Worm (Caenorhabditis elegans) whole organism, late embryonic: ENCODE results near the gene C05E11.3.

ENCODE experiments used
- K02D7.2 ChIP-seq: sonication (generic microtip); optimal IDR thresholded peaks from 2 replicates; lab custom pipeline; 2017; ENCODE audit warnings: mild to moderate bottlenecking, missing genetic modification characterization, missing compliant biosample characterization
- K09A11.1 ChIP-seq: sonication (generic microtip); optimal IDR thresholded peaks from 2 replicates; lab custom pipeline; 2017; ENCODE audit warnings: antibody characterized with exemption, mild to moderate bottlenecking, missing genetic modification characterization, missing compliant biosample characterization; ENCODE audit not compliant: insufficient read depth
- Y22D7AL.16 ChIP-seq: sonication (generic microtip); optimal IDR thresholded peaks from 2 replicates; lab custom pipeline; 2016; ENCODE audit warnings: missing genetic modification characterization, missing compliant biosample characterization
- ahr-1 ChIP-seq: sonication (generic microtip); optimal IDR thresholded peaks from 2 replicates; lab custom pipeline; 2016; ENCODE audit warnings: missing genetic modification characterization, missing compliant biosample characterization
- ceh-14 ChIP-seq: sonication (generic microtip); optimal IDR thresholded peaks from 2 replicates; lab custom pipeline; 2016; ENCODE audit warnings: missing genotype, missing genetic modification characterization, missing compliant biosample characterization
- ceh-19 ChIP-seq: fragments of 200-800 bp; sonication (Bioruptor generic); optimal IDR thresholded peaks from 2 replicates; lab custom pipeline; 2018; ENCODE audit warnings: mild to moderate bottlenecking, missing genetic modification characterization, missing compliant biosample characterization
- ceh-2 ChIP-seq: sonication (generic microtip); optimal IDR thresholded peaks from 2 replicates; lab custom pipeline; 2016; ENCODE audit warnings: missing genotype, missing genetic modification characterization, missing compliant biosample characterization
- ceh-24 ChIP-seq: sonication (generic microtip); optimal IDR thresholded peaks from 2 replicates; lab custom pipeline; 2016; ENCODE audit warnings: mild to moderate bottlenecking, missing genetic modification characterization, missing compliant biosample characterization
- ceh-31 ChIP-seq: sonication (generic microtip); optimal IDR thresholded peaks from 2 replicates; lab custom pipeline; 2016; ENCODE audit warnings: missing genetic modification characterization, missing compliant biosample characterization
- ceh-45 ChIP-seq: fragments of 200-800 bp; sonication (Bioruptor generic); IDR thresholded peaks from 2 replicates; pipeline ENCODE4 v1.3.6; 2022; ENCODE audit warnings: missing genetic modification reagents, missing genetic modification characterization, missing compliant biosample characterization
- ceh-48 ChIP-seq: sonication (generic microtip); optimal IDR thresholded peaks from 2 replicates; lab custom pipeline; 2016; ENCODE audit warnings: missing genetic modification characterization, inconsistent platforms, missing compliant biosample characterization
- ceh-9 ChIP-seq: sonication (generic microtip); optimal IDR thresholded peaks from 2 replicates; lab custom pipeline; 2016; ENCODE audit warnings: mild to moderate bottlenecking, missing genetic modification characterization, inconsistent platforms, missing compliant biosample characterization
- elt-2 ChIP-seq: sonication (generic microtip); optimal IDR thresholded peaks from 2 replicates; lab custom pipeline; 2016; ENCODE audit warnings: missing genetic modification reagents, missing genetic modification characterization, missing compliant biosample characterization
- ets-4 ChIP-seq: sonication (generic microtip); optimal IDR thresholded peaks from 2 replicates; lab custom pipeline; 2016; ENCODE audit warnings: missing genetic modification characterization, missing compliant biosample characterization
- eyg-1 ChIP-seq: sonication (generic microtip); optimal IDR thresholded peaks from 2 replicates; lab custom pipeline; 2016; ENCODE audit warnings: missing genotype, missing genetic modification characterization, missing compliant biosample characterization
- fkh-10 ChIP-seq: fragments of 150-350 bp; optimal IDR thresholded peaks from 2 replicates; lab custom pipeline; 2014; ENCODE audit warnings: missing biosample characterization, missing genetic modification reagents, missing genetic modification characterization
- hlh-30 ChIP-seq: sonication (generic microtip); optimal IDR thresholded peaks from 2 replicates; lab custom pipeline; 2017; ENCODE audit warnings: antibody characterized with exemption, missing genetic modification characterization, missing compliant biosample characterization; ENCODE audit not compliant: insufficient read depth
- lim-6 ChIP-seq: sonication (generic microtip); optimal IDR thresholded peaks from 2 replicates; lab custom pipeline; 2016; ENCODE audit warnings: missing genetic modification characterization, missing compliant biosample characterization
- nfya-1 ChIP-seq: sonication (generic microtip); optimal IDR thresholded peaks from 2 replicates; lab custom pipeline; 2017; ENCODE audit warnings: missing genetic modification characterization, mild to moderate bottlenecking, missing compliant biosample characterization, antibody characterized with exemption, moderate library complexity
- npax-4 ChIP-seq: sonication (generic microtip); optimal IDR thresholded peaks from 2 replicates; lab custom pipeline; 2016; ENCODE audit warnings: missing genetic modification characterization, missing compliant biosample characterization
- odd-2 ChIP-seq: sonication (generic microtip); optimal IDR thresholded peaks from 2 replicates; lab custom pipeline; 2017; ENCODE audit warnings: antibody characterized with exemption, mild to moderate bottlenecking, missing genetic modification characterization, missing compliant biosample characterization
- pat-9 ChIP-seq: fragments of 200-800 bp; sonication (Bioruptor generic); optimal IDR thresholded peaks from 2 replicates; lab custom pipeline; 2018; ENCODE audit warnings: mild to moderate bottlenecking, missing genetic modification characterization, moderate library complexity, missing compliant biosample characterization
- pax-1 ChIP-seq: fragments of 150-350 bp; optimal IDR thresholded peaks from 2 replicates; lab custom pipeline; 2014; ENCODE audit warnings: missing biosample characterization, missing genetic modification characterization
- pha-4 ChIP-seq: fragments of 150-350 bp; optimal IDR thresholded peaks from 2 replicates; lab custom pipeline; 2018; ENCODE audit warnings: missing biosample characterization, missing genetic modification reagents, missing genetic modification characterization
- sox-2 ChIP-seq: fragments of 200-800 bp; sonication (Bioruptor generic); IDR thresholded peaks from 2 replicates; pipeline ENCODE4 v1.3.6; 2022; ENCODE audit warnings: missing genetic modification reagents, missing genetic modification characterization, missing compliant biosample characterization
- tbx-7 ChIP-seq: sonication (generic microtip); optimal IDR thresholded peaks from 2 replicates; lab custom pipeline; 2016; ENCODE audit warnings: missing genotype, missing genetic modification characterization, missing compliant biosample characterization
- unc-3 ChIP-seq, 2 experiments: fragments of 200-800 bp in 1 of 2; sonication (Bioruptor generic) in 1 of 2; sonication (generic microtip) in 1 of 2; conservative IDR thresholded peaks in 1 of 2; optimal IDR thresholded peaks in 1 of 2; 2 replicates each; pipeline versions ENCODE4 v1.3.6 to Lab custom; 2016 to 2022; ENCODE audit warnings: missing compliant biosample characterization in 2 of 2, missing genetic modification characterization in 2 of 2, missing genetic modification reagents in 1 of 2
- unc-42 ChIP-seq: sonication (generic microtip); optimal IDR thresholded peaks from 2 replicates; lab custom pipeline; 2016; ENCODE audit warnings: missing genotype, missing genetic modification characterization, missing compliant biosample characterization
- unc-86 ChIP-seq: sonication (generic microtip); optimal IDR thresholded peaks from 2 replicates; lab custom pipeline; 2016; ENCODE audit warnings: missing genetic modification characterization, missing compliant biosample characterization
- ztf-16 ChIP-seq: sonication (generic microtip); optimal IDR thresholded peaks from 2 replicates; lab custom pipeline; 2017; ENCODE audit warnings: missing genetic modification characterization, missing compliant biosample characterization

The C05E11.3 gene

ce11 chrX:4564717-4565316 is 13.2 kb upstream of the C05E11.3 start, which contains the start of gene amt-4:
Gene amt-4 (plus strand): TSS chrX:4565302.
- TF ChIP-seq pat-9 (tag; lab: Kevin White, UChicago) (no peak), elt-2 (tag; lab: Kevin White, UChicago) (peak; percentile 50)

- TF ChIP-seq ceh-2 (tag; lab: Kevin White, UChicago): no peak
- TF ChIP-seq tbx-7 (tag; lab: Kevin White, UChicago): no peak
- no peak for TF ChIP-seq ceh-45 (GFP tag; lab: Robert Waterston, UW)
- TF ChIP-seq unc-3 (GFP tag; conservative IDR thresholded peaks at IDR 0.05; lab: Robert Waterston, UW): no peak
- no peak for TF ChIP-seq unc-3 (tag; optimal IDR thresholded peaks at IDR 0.05; lab: Kevin White, UChicago)
- TF ChIP-seq K02D7.2: no peak
- no peak for TF ChIP-seq pha-4 (tag; lab: Kevin White, UChicago)
- no peak for TF ChIP-seq eyg-1 (tag; lab: Kevin White, UChicago)
- TF ChIP-seq ceh-14 (tag; lab: Kevin White, UChicago): no peak
- TF ChIP-seq ceh-24: no peak
- TF ChIP-seq, all 69 proteins: peak for 0
These were observed 10.9 kb upstream of the C05E11.3 start for ce11 chrX:4567110-4567509.

ce11 chrX:4569276-4569675 is 8.8 kb upstream of the C05E11.3 start:
- TF ChIP-seq ceh-2 (tag; lab: Kevin White, UChicago) (no peak), pax-1 (no peak), ztf-16 (tag; lab: Kevin White, UChicago) (no peak), ceh-9 (tag; lab: Kevin White, UChicago) (no peak), ets-4 (no peak), unc-42 (no peak), odd-2 (tag; lab: Kevin White, UChicago) (no peak), ceh-19 (GFP tag; lab: Kevin White, UChicago) (no peak), fkh-10 (GFP tag; lab: Kevin White, UChicago) (no peak)

- no peak for TF ChIP-seq lim-6
- TF ChIP-seq ceh-48 (tag; lab: Kevin White, UChicago): no peak
- TF ChIP-seq Y22D7AL.16 (tag; lab: Kevin White, UChicago): no peak
- no peak for TF ChIP-seq ceh-45 (GFP tag; lab: Robert Waterston, UW)
- TF ChIP-seq K09A11.1 (tag; lab: Kevin White, UChicago): no peak
These were observed 6.9 kb upstream of the C05E11.3 start, which contains the start of gene amt-1 for ce11 chrX:4571137-4571536. Gene amt-1 (plus strand): TSS chrX:4571437.

- TF ChIP-seq unc-42 (peak; percentile 61), npax-4 (tag; lab: Kevin White, UChicago) (no peak)
These were observed 3.2 kb upstream of the C05E11.3 start for ce11 chrX:4574873-4575272.

- TF ChIP-seq ceh-45 (GFP tag; lab: Robert Waterston, UW): no peak
- peak; percentile 22 for TF ChIP-seq unc-42
- TF ChIP-seq nfya-1 (tag; lab: Kevin White, UChicago): peak; percentile 43
- TF ChIP-seq hlh-30 (tag; lab: Kevin White, UChicago): peak; percentile 19
- peak; percentile 88 for TF ChIP-seq ceh-48 (tag; lab: Kevin White, UChicago)
- TF ChIP-seq ceh-19 (GFP tag; lab: Kevin White, UChicago): peak; percentile 20
- TF ChIP-seq ceh-31 (tag; lab: Kevin White, UChicago): peak; percentile 71
- no peak for TF ChIP-seq unc-86 (tag; lab: Kevin White, UChicago)
- 0 out of 2 replicates have a peak, but pooled peaks have one; percentile 11 for TF ChIP-seq sox-2 (GFP tag; lab: Robert Waterston, UW)
- no peak for TF ChIP-seq ahr-1 (tag; lab: Kevin White, UChicago)
These were observed 1.8 kb upstream of the C05E11.3 start for ce11 chrX:4576272-4576671.
